Fruit fly (Drosophila melanogaster) S2 (cell line): Measurements from ENCODE around the gene CG3078.

ENCODE experiments used
- CG8478 ChIP-seq: fragments of >200 bp; optimal IDR thresholded peaks from 2 replicates; lab custom pipeline; 2018
- CTCF ChIP-seq, 2 experiments: fragments of >200 bp; optimal IDR thresholded peaks; 2 replicates each; lab custom pipeline; 2018

DNA sequence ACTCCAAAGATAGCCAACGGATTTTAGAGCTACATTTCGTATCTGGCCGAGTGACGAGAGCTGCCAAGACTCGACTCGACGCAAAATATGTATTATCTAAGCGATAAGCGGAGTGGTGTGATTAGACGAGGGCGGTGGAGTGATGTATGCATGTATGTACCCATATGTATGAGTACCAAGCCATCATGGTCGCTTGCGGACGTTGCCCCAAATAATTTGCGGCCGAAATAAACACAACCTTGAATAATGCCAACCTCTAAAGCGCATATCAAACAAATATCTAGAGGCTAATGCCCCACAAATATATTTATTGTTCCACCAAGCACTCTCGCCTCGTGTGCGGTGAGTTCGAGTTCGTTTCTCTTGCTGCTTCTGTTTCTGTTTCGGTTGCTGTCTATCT is 43.2 kb upstream of the CG3078 start:
- TF ChIP-seq CG8478 (lab: Kevin White, UChicago) = no peak
- no peak for TF ChIP-seq CTCF (optimal IDR thresholded peaks at IDR 0.05; lab: Kevin White, UChicago)
